Worm (Caenorhabditis elegans): ENCODE data around the gene C09G1.2.
A peak's percentile ranks its signal among the peaks of the same experiment; 100 is the strongest.

Gene C09G1.2

ce11 chrX:16006529-16006928 lies 24.0 kb upstream of the C09G1.2 start, which contains the start of gene C09G1.4:
Gene C09G1.4, minus strand, starts transcription at chrX:16006629.
- no peak for TF ChIP-seq lim-7 (GFP tag; IDR thresholded peaks at IDR 0.05)
- TF ChIP-seq lin-15B (tag; optimal IDR thresholded peaks at IDR 0.05) = no peak
- peak in 1 of 2 experiments; percentile 21 for TF ChIP-seq unc-62 (GFP tag; optimal IDR thresholded peaks at IDR 0.05 in 1 of 2)
- no peak for TF ChIP-seq unc-62 (tag; optimal IDR thresholded peaks at IDR 0.05)
- no peak for TF ChIP-seq nhr-102 (tag; optimal IDR thresholded peaks at IDR 0.05)

ce11 chrX:16002794-16003193 lies 20.3 kb upstream of the C09G1.2 start:
- peak; percentile 68; the same call in 1 of the 2 replicates for TF ChIP-seq egl-43 (GFP tag; IDR thresholded peaks at IDR 0.05)
- TF ChIP-seq mdt-29 (GFP tag; IDR thresholded peaks at IDR 0.05) = no peak
- TF ChIP-seq hlh-11 (tag; optimal IDR thresholded peaks at IDR 0.05) = no peak
- TF ChIP-seq set-16 (GFP tag; IDR thresholded peaks at IDR 0.05) = peak; percentile 43; the same call in 1 of the 2 replicates
- TF ChIP-seq lim-7 (GFP tag; IDR thresholded peaks at IDR 0.05) = 0 out of 2 replicates have a peak, but pooled peaks have one; percentile 28
- peak; percentile 41; the same call in 1 of the 2 replicates for TF ChIP-seq php-3 (GFP tag; IDR thresholded peaks at IDR 0.05)
- TF ChIP-seq F10B5.3 (tag; optimal IDR thresholded peaks at IDR 0.05) = no peak
- 0 out of 2 replicates have a peak, but pooled peaks have one; percentile 23 for TF ChIP-seq vab-7 (GFP tag; IDR thresholded peaks at IDR 0.05)
- TF ChIP-seq pqm-1 (tag; optimal IDR thresholded peaks at IDR 0.05) = no peak
- peak; percentile 28; the same call in 1 of the 2 replicates for TF ChIP-seq Y48G9A.11 (GFP tag; IDR thresholded peaks at IDR 0.05)
- TF ChIP-seq nhr-41 (GFP tag; IDR thresholded peaks at IDR 0.05) = no peak
- TF ChIP-seq dmd-8 (GFP tag; IDR thresholded peaks at IDR 0.05) = 0 out of 2 replicates have a peak, but pooled peaks have one; percentile 44
- TF ChIP-seq snpc-4 (tag; optimal IDR thresholded peaks at IDR 0.05) = no peak
- TF ChIP-seq snpc-1.2 (GFP tag; IDR thresholded peaks at IDR 0.05) = peak; percentile 65

- no peak for TF ChIP-seq Y105C5A.15 (GFP tag; IDR thresholded peaks at IDR 0.05)
- peak; percentile 13; the same call in 1 of the 2 replicates for TF ChIP-seq set-16 (GFP tag; IDR thresholded peaks at IDR 0.05)
These were observed 15.4 kb upstream of the C09G1.2 start for ce11 chrX:15997926-15998325.

ce11 chrX:15997153-15997552 lies 14.6 kb upstream of the C09G1.2 start:
- TF ChIP-seq unc-62 (GFP tag; optimal IDR thresholded peaks at IDR 0.05 in 1 of 2) = peak in 1 of 2 experiments; percentile 73
- TF ChIP-seq unc-62 (tag; optimal IDR thresholded peaks at IDR 0.05) = no peak
- no peak for TF ChIP-seq skn-1 (tag; optimal IDR thresholded peaks at IDR 0.05)

- TF ChIP-seq snpc-1.2 (GFP tag; IDR thresholded peaks at IDR 0.05) (no peak), dmd-9 (GFP tag; IDR thresholded peaks at IDR 0.05) (no peak), zag-1 (tag; optimal IDR thresholded peaks at IDR 0.05) (no peak), mep-1 (tag; optimal IDR thresholded peaks at IDR 0.05) (peak; percentile 24), lsy-2 (tag; optimal IDR thresholded peaks at IDR 0.05) (peak in 1 of 2 experiments; percentile 18), mdl-1 (tag; optimal IDR thresholded peaks at IDR 0.05) (peak in 1 of 2 experiments; percentile 25), nhr-10 (tag; optimal IDR thresholded peaks at IDR 0.05) (no peak), ceh-28 (tag; optimal IDR thresholded peaks at IDR 0.05) (no peak), saeg-2 (GFP tag; IDR thresholded peaks at IDR 0.05) (no peak), nhr-28 (tag; optimal IDR thresholded peaks at IDR 0.05) (no peak), fos-1 (tag; optimal IDR thresholded peaks at IDR 0.05) (no peak), R02D3.7 (tag; optimal IDR thresholded peaks at IDR 0.05) (no peak), hlh-30 (tag; optimal IDR thresholded peaks at IDR 0.05; ENCODE audit: insufficient read depth) (peak; percentile 12), attf-4 (tag; optimal IDR thresholded peaks at IDR 0.05) (no peak)
These were observed 11.4 kb upstream of the C09G1.2 start for ce11 chrX:15993916-15994315.

- 0 out of 2 replicates have a peak, but pooled peaks have one; percentile 52 for TF ChIP-seq D1046.2 (GFP tag; IDR thresholded peaks at IDR 0.05)
- peak; percentile 82 for TF ChIP-seq set-16 (GFP tag; IDR thresholded peaks at IDR 0.05)
- peak; percentile 21 for TF ChIP-seq aha-1 (tag)
- no peak for TF ChIP-seq lin-1 (GFP tag; IDR thresholded peaks at IDR 0.05)
- 0 out of 2 replicates have a peak, but pooled peaks have one; percentile 7 for TF ChIP-seq egl-43 (GFP tag; IDR thresholded peaks at IDR 0.05)
- TF ChIP-seq ceh-44 (GFP tag; IDR thresholded peaks at IDR 0.05) = no peak
These were observed 10.3 kb upstream of the C09G1.2 start for ce11 chrX:15992806-15993205.

Measured in whole organism, L4 larva.